Worm (Caenorhabditis elegans) whole organism, L1 larva: ENCODE results near the gene nmgp-1.

Experiments
- C04F5.9 ChIP-seq: sonication (generic microtip); optimal IDR thresholded peaks from 2 replicates; lab custom pipeline; 2016; ENCODE audit warnings: missing genetic modification characterization, missing compliant biosample characterization
- C16A3.4 ChIP-seq: fragments of 150-350 bp; optimal IDR thresholded peaks from 2 replicates; lab custom pipeline; 2014; ENCODE audit warnings: missing biosample characterization, missing genetic modification characterization
- C34B4.2 ChIP-seq: sonication (generic microtip); optimal IDR thresholded peaks from 2 replicates; lab custom pipeline; 2017; ENCODE audit warnings: mild to moderate bottlenecking, missing genetic modification characterization, missing compliant biosample characterization
- F16B12.6 ChIP-seq: fragments of 150-350 bp; optimal IDR thresholded peaks from 2 replicates; lab custom pipeline; 2014; ENCODE audit warnings: missing biosample characterization, missing genetic modification characterization
- Y116A8C.19 ChIP-seq: sonication (generic microtip); optimal IDR thresholded peaks from 2 replicates; lab custom pipeline; 2016; ENCODE audit warnings: missing compliant biosample characterization, missing genetic modification characterization, borderline replicate concordance
- aha-1 ChIP-seq: fragments of 150-350 bp; optimal IDR thresholded peaks from 2 replicates; lab custom pipeline; 2014; ENCODE audit warnings: missing biosample characterization, missing genetic modification characterization
- alr-1 ChIP-seq: fragments of 200-800 bp; sonication (Bioruptor generic); optimal IDR thresholded peaks from 2 replicates; lab custom pipeline; 2018; ENCODE audit warnings: borderline replicate concordance, mild to moderate bottlenecking, missing genetic modification characterization, missing compliant biosample characterization
- aly-2 ChIP-seq: fragments of 150-350 bp; optimal IDR thresholded peaks from 2 replicates; lab custom pipeline; 2014; ENCODE audit warnings: missing biosample characterization, missing genetic modification characterization
- ama-1 ChIP-seq: fragments of 150-350 bp; optimal IDR thresholded peaks from 2 replicates; lab custom pipeline; 2014
- ceh-8 ChIP-seq: fragments of 200-800 bp; sonication (Bioruptor generic); optimal IDR thresholded peaks from 2 replicates; lab custom pipeline; 2018; ENCODE audit warnings: mild to moderate bottlenecking, missing genetic modification characterization, moderate library complexity, missing compliant biosample characterization
- ceh-88 ChIP-seq: fragments of 200-800 bp; sonication (Bioruptor generic); IDR thresholded peaks from 2 replicates; pipeline ENCODE4 v1.3.6; 2022; ENCODE audit warnings: missing genetic modification characterization, missing compliant biosample characterization
- ceh-90 ChIP-seq: sonication (generic microtip); optimal IDR thresholded peaks from 2 replicates; lab custom pipeline; 2016; ENCODE audit warnings: missing genetic modification characterization, missing compliant biosample characterization
- dpl-1 ChIP-seq, 3 experiments: fragments of 150-350 bp in 2 of 3; sonication (generic microtip) in 1 of 3; optimal IDR thresholded peaks; 2 replicates each; lab custom pipeline; 2014 to 2017; ENCODE audit warnings: missing biosample characterization in 3 of 3, missing genetic modification characterization in 3 of 3, missing genetic modification reagents in 3 of 3
- dsc-1 ChIP-seq: sonication (generic microtip); optimal IDR thresholded peaks from 2 replicates; lab custom pipeline; 2016; ENCODE audit warnings: mild to moderate bottlenecking, missing genetic modification characterization, missing compliant biosample characterization
- egl-27 ChIP-seq, 2 experiments: fragments of 150-350 bp in 1 of 2; sonication (generic microtip); optimal IDR thresholded peaks; 3 replicates each; lab custom pipeline; 2017 to 2018; ENCODE audit warnings: missing biosample characterization in 2 of 2, missing genetic modification characterization in 2 of 2, missing genetic modification reagents in 2 of 2
- elt-3 ChIP-seq, 6 experiments: fragments of 150-350 bp in 1 of 6; sonication (generic microtip); optimal IDR thresholded peaks; 2 replicates each; lab custom pipeline; 2017 to 2018; ENCODE audit warnings: missing biosample characterization in 6 of 6, missing genetic modification characterization in 6 of 6, inconsistent platforms in 1 of 6
- ets-5 ChIP-seq: fragments of 200-800 bp; sonication (Bioruptor generic); IDR thresholded peaks from 2 replicates; pipeline ENCODE4 v1.3.6; 2022; ENCODE audit warnings: missing genetic modification characterization, missing compliant biosample characterization
- fkh-10 ChIP-seq: sonication (generic microtip); optimal IDR thresholded peaks from 2 replicates; lab custom pipeline; 2017; ENCODE audit warnings: missing biosample characterization, missing genetic modification reagents, missing genetic modification characterization
- grh-1 ChIP-seq: fragments of 200-800 bp; sonication (Bioruptor generic); IDR thresholded peaks from 2 replicates; pipeline ENCODE4 v1.3.6; 2022; ENCODE audit warnings: missing genetic modification reagents, missing genetic modification characterization, missing compliant biosample characterization
- hlh-17 ChIP-seq: fragments of 200-800 bp; sonication (Bioruptor generic); optimal IDR thresholded peaks from 2 replicates; lab custom pipeline; 2018; ENCODE audit warnings: missing genetic modification characterization, mild to moderate bottlenecking, missing compliant biosample characterization, moderate library complexity, borderline replicate concordance
- hlh-4 ChIP-seq: sonication (generic microtip); optimal IDR thresholded peaks from 2 replicates; lab custom pipeline; 2016; ENCODE audit warnings: mild to moderate bottlenecking, missing genetic modification characterization, missing compliant biosample characterization
- isw-1 ChIP-seq: fragments of 200-800 bp; sonication (Bioruptor generic); IDR thresholded peaks from 2 replicates; pipeline ENCODE4 v1.3.6; 2022; ENCODE audit warnings: missing genetic modification characterization, missing compliant biosample characterization
- jun-1 ChIP-seq: fragments of 150-350 bp; optimal IDR thresholded peaks from 2 replicates; lab custom pipeline; 2014; ENCODE audit warnings: missing biosample characterization, missing genetic modification reagents, missing genetic modification characterization
- lin-13 ChIP-seq: fragments of 150-350 bp; optimal IDR thresholded peaks from 2 replicates; lab custom pipeline; 2014; ENCODE audit warnings: missing biosample characterization, missing genetic modification reagents, missing genetic modification characterization
- lin-14 ChIP-seq: fragments of 200-800 bp; sonication (Bioruptor generic); optimal IDR thresholded peaks from 2 replicates; lab custom pipeline; 2018; ENCODE audit warnings: mild to moderate bottlenecking, missing genetic modification characterization, moderate library complexity, missing compliant biosample characterization
- lin-15B ChIP-seq: fragments of 150-350 bp; sonication (generic microtip); optimal IDR thresholded peaks from 3 replicates; lab custom pipeline; 2014; ENCODE audit warnings: missing biosample characterization, missing genetic modification characterization
- lin-35 ChIP-seq, 2 experiments: fragments of 150-350 bp; optimal IDR thresholded peaks; 2 replicates each; lab custom pipeline; 2014; ENCODE audit warnings: missing biosample characterization in 2 of 2, missing genetic modification characterization in 2 of 2, missing genetic modification reagents in 2 of 2
- lin-39 ChIP-seq: fragments of 150-350 bp; optimal IDR thresholded peaks from 2 replicates; lab custom pipeline; 2014; ENCODE audit warnings: missing biosample characterization, missing genetic modification reagents, missing genetic modification characterization
- lir-3 ChIP-seq: sonication (generic microtip); optimal IDR thresholded peaks from 2 replicates; lab custom pipeline; 2016; ENCODE audit warnings: mild to moderate bottlenecking, missing genetic modification characterization, moderate library complexity, missing compliant biosample characterization; ENCODE audit not compliant: poor library complexity
- mef-2 ChIP-seq: fragments of 150-350 bp; optimal IDR thresholded peaks from 2 replicates; lab custom pipeline; 2014; ENCODE audit warnings: missing biosample characterization, missing genetic modification characterization
- mep-1 ChIP-seq: fragments of 150-350 bp; optimal IDR thresholded peaks from 2 replicates; lab custom pipeline; 2014; ENCODE audit warnings: missing biosample characterization, missing genetic modification characterization
- nhr-11 ChIP-seq: fragments of 150-350 bp; optimal IDR thresholded peaks from 2 replicates; lab custom pipeline; 2014; ENCODE audit warnings: missing biosample characterization, missing genetic modification characterization
- nhr-12 ChIP-seq: sonication (generic microtip); optimal IDR thresholded peaks from 2 replicates; lab custom pipeline; 2017; ENCODE audit warnings: missing biosample characterization, missing genetic modification characterization
- nhr-19 ChIP-seq: fragments of 200-800 bp; sonication (Bioruptor generic); conservative IDR thresholded peaks from 2 replicates; pipeline ENCODE4 v1.3.6; 2022; ENCODE audit warnings: missing genetic modification characterization, missing compliant biosample characterization
- nhr-20 ChIP-seq: sonication (generic microtip); optimal IDR thresholded peaks from 2 replicates; lab custom pipeline; 2016; ENCODE audit warnings: mild to moderate bottlenecking, missing genetic modification characterization, missing compliant biosample characterization
- nhr-237 ChIP-seq: fragments of 150-350 bp; optimal IDR thresholded peaks from 2 replicates; lab custom pipeline; 2014; ENCODE audit warnings: missing biosample characterization, missing genetic modification characterization
- nhr-28 ChIP-seq: fragments of 150-350 bp; optimal IDR thresholded peaks from 2 replicates; lab custom pipeline; 2014; ENCODE audit warnings: missing biosample characterization, missing genetic modification characterization
- nhr-77 ChIP-seq: fragments of 150-350 bp; optimal IDR thresholded peaks from 2 replicates; lab custom pipeline; 2014; ENCODE audit warnings: missing biosample characterization, missing genetic modification characterization
- nhr-85 ChIP-seq: sonication (generic microtip); peaks from one replicate; lab custom pipeline; 2016; ENCODE audit warnings: missing genetic modification characterization, inconsistent platforms, missing compliant biosample characterization
- pag-3 ChIP-seq: sonication (generic microtip); optimal IDR thresholded peaks from 2 replicates; lab custom pipeline; 2017; ENCODE audit warnings: missing genetic modification characterization, mild to moderate bottlenecking, missing compliant biosample characterization, antibody characterized with exemption, borderline replicate concordance; ENCODE audit not compliant: insufficient read depth
- pqm-1 ChIP-seq: sonication (generic microtip); optimal IDR thresholded peaks from 3 replicates; lab custom pipeline; 2017; ENCODE audit warnings: missing biosample characterization, missing genetic modification characterization
- rnt-1 ChIP-seq: sonication (generic microtip); optimal IDR thresholded peaks from 2 replicates; lab custom pipeline; 2016; ENCODE audit warnings: mild to moderate bottlenecking, missing genetic modification characterization, moderate library complexity, missing compliant biosample characterization
- skn-1 ChIP-seq: fragments of 150-350 bp; optimal IDR thresholded peaks from 2 replicates; lab custom pipeline; 2014; ENCODE audit warnings: missing biosample characterization, missing genetic modification characterization
- snu-23 ChIP-seq: sonication (generic microtip); optimal IDR thresholded peaks from 2 replicates; lab custom pipeline; 2016; ENCODE audit warnings: missing genetic modification characterization, missing compliant biosample characterization
- sox-4 ChIP-seq: sonication (generic microtip); optimal IDR thresholded peaks from 2 replicates; lab custom pipeline; 2016; ENCODE audit warnings: missing genetic modification characterization, missing compliant biosample characterization
- sptf-1 ChIP-seq: fragments of 150-350 bp; optimal IDR thresholded peaks from 2 replicates; lab custom pipeline; 2014; ENCODE audit warnings: missing biosample characterization, missing genetic modification characterization
- sup-37 ChIP-seq: fragments of 200-800 bp; sonication (Bioruptor generic); optimal IDR thresholded peaks from 2 replicates; lab custom pipeline; 2018; ENCODE audit warnings: mild to moderate bottlenecking, missing genetic modification characterization, missing compliant biosample characterization
- swsn-7 ChIP-seq: sonication (generic microtip); optimal IDR thresholded peaks from 2 replicates; lab custom pipeline; 2016; ENCODE audit warnings: missing genetic modification characterization, missing compliant biosample characterization
- tbx-2 ChIP-seq: sonication (generic microtip); optimal IDR thresholded peaks from 2 replicates; lab custom pipeline; 2016; ENCODE audit warnings: missing genetic modification characterization, missing compliant biosample characterization
- unc-62 ChIP-seq: fragments of 150-350 bp; optimal IDR thresholded peaks from 2 replicates; lab custom pipeline; 2014; ENCODE audit warnings: missing biosample characterization, missing genetic modification reagents, missing genetic modification characterization
- unc-86 ChIP-seq: sonication (generic microtip); optimal IDR thresholded peaks from 2 replicates; lab custom pipeline; 2016; ENCODE audit warnings: missing genetic modification characterization, missing compliant biosample characterization
- unc-98 ChIP-seq: fragments of 200-800 bp; sonication (Bioruptor generic); IDR thresholded peaks from 2 replicates; pipeline ENCODE4 v1.3.6; 2022; ENCODE audit warnings: missing genetic modification characterization, missing compliant biosample characterization
- xbp-1 ChIP-seq: sonication (generic microtip); optimal IDR thresholded peaks from 2 replicates; lab custom pipeline; 2016; ENCODE audit warnings: missing genetic modification characterization, missing compliant biosample characterization
- zip-4 ChIP-seq: fragments of 200-800 bp; sonication (Bioruptor generic); optimal IDR thresholded peaks from 2 replicates; lab custom pipeline; 2018; ENCODE audit warnings: mild to moderate bottlenecking, missing genetic modification characterization, moderate library complexity, missing compliant biosample characterization

nmgp-1 gene

ce11 chrII:6248503-6248902, 12.2 kb upstream of the nmgp-1 start (continued):
- no peak for TF ChIP-seq sup-37 (GFP tag; lab: Kevin White, UChicago)
- no peak for TF ChIP-seq lin-13 (GFP tag; lab: Kevin White, UChicago)
- no peak for TF ChIP-seq nhr-237
- TF ChIP-seq tbx-2 (tag; lab: Kevin White, UChicago), result peak; percentile 24
- TF ChIP-seq nhr-19 (GFP tag; lab: Robert Waterston, UW), result peak; percentile 57
- TF ChIP-seq fkh-10 (GFP tag; lab: Kevin White, UChicago), result no peak
- TF ChIP-seq nhr-20 (tag; lab: Kevin White, UChicago), result peak; percentile 45
- TF ChIP-seq egl-27 (tag; optimal IDR thresholded peaks at IDR 0.05; lab: Kevin White, UChicago), result no peak
- no peak for TF ChIP-seq nhr-12 (tag; lab: Kevin White, UChicago)
- no peak for TF ChIP-seq ceh-8 (GFP tag; lab: Kevin White, UChicago)
- TF ChIP-seq sox-4 (tag; lab: Kevin White, UChicago), result no peak
- no peak for TF ChIP-seq ets-5
- no peak for TF ChIP-seq alr-1 (tag; lab: Kevin White, UChicago)
- no peak for TF ChIP-seq aha-1 (tag; lab: Kevin White, UChicago)
- peak; percentile 47 for TF ChIP-seq nhr-77 (tag; lab: Kevin White, UChicago)
- peak; percentile 78 for TF ChIP-seq C16A3.4 (tag; lab: Kevin White, UChicago)
- TF ChIP-seq swsn-7 (tag; lab: Kevin White, UChicago), result peak; percentile 58
- no peak for TF ChIP-seq lin-39 (tag; lab: Kevin White, UChicago)
- no peak for TF ChIP-seq hlh-4 (tag; lab: Kevin White, UChicago)
- TF ChIP-seq unc-62, result no peak
- TF ChIP-seq ceh-90 (tag; lab: Kevin White, UChicago), result no peak
- TF ChIP-seq C04F5.9, result no peak
- no peak for TF ChIP-seq pag-3 (tag; lab: Kevin White, UChicago)
- TF ChIP-seq ama-1 (lab: Kevin White, UChicago), result no peak
- TF ChIP-seq lin-15B, result no peak
- no peak for TF ChIP-seq grh-1 (GFP tag; lab: Robert Waterston, UW)
- peak; percentile 42 to 83 for TF ChIP-seq lin-35 (GFP tag; optimal IDR thresholded peaks at IDR 0.05; lab: Kevin White, UChicago)
- TF ChIP-seq rnt-1, result peak; percentile 52
- no peak for TF ChIP-seq F16B12.6
- peak; percentile 27 for TF ChIP-seq skn-1 (tag; lab: Kevin White, UChicago)
- peak; percentile 71 for TF ChIP-seq mep-1 (tag; lab: Kevin White, UChicago)
- no peak for TF ChIP-seq sptf-1 (tag; lab: Kevin White, UChicago)
- no peak for TF ChIP-seq mef-2 (tag; lab: Kevin White, UChicago)
- TF ChIP-seq isw-1 (GFP tag; lab: Robert Waterston, UW), result no peak
- no peak for TF ChIP-seq lin-14
- peak; percentile 10 for TF ChIP-seq aly-2 (tag; lab: Kevin White, UChicago)
- peak; percentile 54 to 68 (median 63) for TF ChIP-seq dpl-1 (GFP tag; optimal IDR thresholded peaks at IDR 0.05; lab: Kevin White, UChicago)
- TF ChIP-seq xbp-1 (tag; lab: Kevin White, UChicago), result peak; percentile 20
- no peak for TF ChIP-seq C34B4.2 (tag; lab: Kevin White, UChicago)
- peak; percentile 64 for TF ChIP-seq snu-23 (GFP tag; lab: Kevin White, UChicago)
- TF ChIP-seq hlh-17 (GFP tag; lab: Kevin White, UChicago), result no peak
- TF ChIP-seq jun-1 (tag; lab: Kevin White, UChicago), result no peak
- TF ChIP-seq ceh-88 (GFP tag; lab: Robert Waterston, UW), result no peak
- TF ChIP-seq unc-86 (tag; lab: Kevin White, UChicago), result peak; percentile 18
- peak; percentile 80 for TF ChIP-seq nhr-85 (tag; lab: Kevin White, UChicago)
- TF ChIP-seq nhr-28 (tag; lab: Kevin White, UChicago), result no peak
- no peak for TF ChIP-seq zip-4 (GFP tag; lab: Kevin White, UChicago)
- no peak for TF ChIP-seq Y116A8C.19 (tag; lab: Kevin White, UChicago)
- TF ChIP-seq pqm-1, result no peak
- peak; percentile 28 for TF ChIP-seq dsc-1 (tag; lab: Kevin White, UChicago)
- TF ChIP-seq elt-3 (tag; optimal IDR thresholded peaks at IDR 0.05; lab: Kevin White, UChicago), result peak in 1 of 6 experiments; percentile 10
- no peak for TF ChIP-seq unc-98 (GFP tag; lab: Robert Waterston, UW)
- peak; percentile 40 for TF ChIP-seq lir-3 (tag; lab: Kevin White, UChicago)
- TF ChIP-seq nhr-11 (tag; lab: Kevin White, UChicago), result no peak
